Worm (Caenorhabditis elegans) whole organism, L4/young adult: ENCODE results near the gene hse-5.

Experiments
- W03F9.2 ChIP-seq: fragments of 150-350 bp; optimal IDR thresholded peaks from 2 replicates; lab custom pipeline; 2014; ENCODE audit warnings: missing biosample characterization, missing genetic modification characterization
- dao-5 ChIP-seq: sonication (generic microtip); optimal IDR thresholded peaks from 2 replicates; lab custom pipeline; 2016; ENCODE audit warnings: missing genotype, missing genetic modification characterization, moderate library complexity, missing compliant biosample characterization
- him-1 ChIP-seq: sonication (generic microtip); optimal IDR thresholded peaks from 2 replicates; lab custom pipeline; 2016; ENCODE audit warnings: missing genotype, missing genetic modification reagents, missing genetic modification characterization, missing compliant biosample characterization

- no peak for TF ChIP-seq dao-5 (tag; lab: Kevin White, UChicago)
- TF ChIP-seq W03F9.2, result no peak
- TF ChIP-seq him-1, result no peak
Measured at ce11 chrIII:4370585-4370984, 25.5 kb downstream of the hse-5 start, which contains the start of gene ckb-3.
